Worm (Caenorhabditis elegans): ENCODE data around the gene F21A3.3.

DNA sequence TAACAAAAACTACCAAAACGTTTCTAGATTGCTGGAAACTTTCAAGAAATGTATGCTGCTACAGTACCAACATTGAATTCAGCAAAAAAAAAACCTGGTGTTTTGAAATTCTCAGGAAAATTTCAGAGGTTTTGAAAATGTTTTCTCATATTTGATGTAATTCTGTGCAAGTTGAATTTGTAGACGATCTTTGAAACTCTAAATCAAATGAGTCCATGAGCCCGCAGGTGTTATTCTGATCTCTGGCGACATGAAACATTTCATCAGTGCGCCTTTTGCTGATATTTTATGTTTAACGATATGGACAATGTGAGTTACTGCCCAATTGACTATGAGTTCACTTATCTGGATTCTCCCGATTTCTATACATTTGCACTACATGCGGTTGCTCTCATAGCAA is 23.8 kb upstream of the F21A3.3 start, which contains the start of gene srh-218:
- no peak for TF ChIP-seq him-1 (tag; optimal IDR thresholded peaks at IDR 0.05)
- TF ChIP-seq W03F9.2 (tag; optimal IDR thresholded peaks at IDR 0.05), result no peak
